Worm (Caenorhabditis elegans): Measurements from ENCODE around the gene C23H5.11.

Gene C23H5.11

ce11 chrIV:2053591-2053990 is 46.1 kb downstream of the C23H5.11 start (continued):
- TF ChIP-seq skn-1 (tag; optimal IDR thresholded peaks at IDR 0.05) (no peak), nhr-71 (tag; optimal IDR thresholded peaks at IDR 0.05) (peak; percentile 63), pag-3 (tag; optimal IDR thresholded peaks at IDR 0.05; ENCODE audit: borderline replicate concordance, insufficient read depth) (no peak), mdl-1 (tag; optimal IDR thresholded peaks at IDR 0.05) (no peak), snpc-4 (tag; optimal IDR thresholded peaks at IDR 0.05) (no peak), mep-1 (tag; optimal IDR thresholded peaks at IDR 0.05) (peak; percentile 25), nhr-47 (tag; optimal IDR thresholded peaks at IDR 0.05) (peak; percentile 47), ets-5 (GFP tag; IDR thresholded peaks at IDR 0.05) (no peak), snu-23 (GFP tag; optimal IDR thresholded peaks at IDR 0.05) (peak; percentile 32), ces-1 (GFP tag; optimal IDR thresholded peaks at IDR 0.05) (peak; percentile 60), ztf-11 (tag; optimal IDR thresholded peaks at IDR 0.05) (no peak), nhr-12 (tag; optimal IDR thresholded peaks at IDR 0.05) (no peak), C04F5.9 (tag; optimal IDR thresholded peaks at IDR 0.05) (no peak), vab-15 (tag; optimal IDR thresholded peaks at IDR 0.05) (no peak), sup-37 (GFP tag; optimal IDR thresholded peaks at IDR 0.05) (no peak), nhr-19 (GFP tag; conservative IDR thresholded peaks at IDR 0.05) (peak; percentile 18; the same call in 1 of the 2 replicates), dsc-1 (tag; optimal IDR thresholded peaks at IDR 0.05) (no peak), nhr-90 (tag; optimal IDR thresholded peaks at IDR 0.05; ENCODE audit: poor library complexity) (no peak), fkh-10 (GFP tag; optimal IDR thresholded peaks at IDR 0.05) (peak; percentile 89), unc-30 (tag; optimal IDR thresholded peaks at IDR 0.05) (no peak), fos-1 (tag; optimal IDR thresholded peaks at IDR 0.05) (no peak), egl-27 (tag; optimal IDR thresholded peaks at IDR 0.05) (no peak), elt-3 (tag; optimal IDR thresholded peaks at IDR 0.05) (no peak), swsn-7 (tag; optimal IDR thresholded peaks at IDR 0.05) (peak; percentile 38), rnt-1 (tag; optimal IDR thresholded peaks at IDR 0.05) (peak; percentile 55), aly-2 (tag; optimal IDR thresholded peaks at IDR 0.05) (no peak), nhr-20 (tag; optimal IDR thresholded peaks at IDR 0.05) (no peak), ceh-90 (tag; optimal IDR thresholded peaks at IDR 0.05) (no peak), nhr-77 (tag; optimal IDR thresholded peaks at IDR 0.05) (no peak), irx-1 (tag; optimal IDR thresholded peaks at IDR 0.05) (no peak), dpl-1 (GFP tag; optimal IDR thresholded peaks at IDR 0.05) (no peak), mab-9 (GFP tag; IDR thresholded peaks at IDR 0.05) (0 out of 2 replicates have a peak, but pooled peaks have one; percentile 44), nhr-11 (tag; optimal IDR thresholded peaks at IDR 0.05) (no peak)

ce11 chrIV:2052337-2052736 is 47.3 kb downstream of the C23H5.11 start:
- no peak for TF ChIP-seq aha-1 (tag; optimal IDR thresholded peaks at IDR 0.05)
- TF ChIP-seq mef-2 (tag; optimal IDR thresholded peaks at IDR 0.05), result no peak
- no peak for TF ChIP-seq Y116A8C.19 (tag; optimal IDR thresholded peaks at IDR 0.05; ENCODE audit: borderline replicate concordance)
- no peak for TF ChIP-seq pag-3 (tag; optimal IDR thresholded peaks at IDR 0.05; ENCODE audit: borderline replicate concordance, insufficient read depth)
- TF ChIP-seq nhr-90 (tag; optimal IDR thresholded peaks at IDR 0.05; ENCODE audit: poor library complexity), result no peak
- no peak for TF ChIP-seq C34B4.2 (tag; optimal IDR thresholded peaks at IDR 0.05)
- TF ChIP-seq elt-2 (tag; optimal IDR thresholded peaks at IDR 0.05), result no peak
- no peak for TF ChIP-seq hlh-17 (GFP tag; optimal IDR thresholded peaks at IDR 0.05; ENCODE audit: borderline replicate concordance)
- no peak for TF ChIP-seq unc-30 (tag; optimal IDR thresholded peaks at IDR 0.05)
- no peak for TF ChIP-seq nhr-237 (tag; optimal IDR thresholded peaks at IDR 0.05)
- TF ChIP-seq ztf-4 (tag; optimal IDR thresholded peaks at IDR 0.05), result no peak
- TF ChIP-seq hlh-4 (tag; optimal IDR thresholded peaks at IDR 0.05), result no peak
- no peak for TF ChIP-seq lin-35 (GFP tag; optimal IDR thresholded peaks at IDR 0.05)
- TF ChIP-seq C16A3.4 (tag; optimal IDR thresholded peaks at IDR 0.05), result no peak
- no peak for TF ChIP-seq ceh-82 (tag; optimal IDR thresholded peaks at IDR 0.05)
- no peak for TF ChIP-seq lir-3 (tag; optimal IDR thresholded peaks at IDR 0.05; ENCODE audit: poor library complexity)
- TF ChIP-seq efl-3 (GFP tag; optimal IDR thresholded peaks at IDR 0.05), result no peak
- peak in 1 of 2 experiments; percentile 11 for TF ChIP-seq efl-1 (optimal IDR thresholded peaks at IDR 0.05)
- peak in 1 of 2 experiments; percentile 92 for TF ChIP-seq efl-1 (GFP tag; optimal IDR thresholded peaks at IDR 0.05 in 1 of 2)
- no peak for TF ChIP-seq lin-15B (tag; optimal IDR thresholded peaks at IDR 0.05)
- TF ChIP-seq nhr-47 (tag; optimal IDR thresholded peaks at IDR 0.05), result peak; percentile 61
- peak; percentile 65 for TF ChIP-seq nhr-71 (tag; optimal IDR thresholded peaks at IDR 0.05)
- no peak for TF ChIP-seq nhr-12 (tag; optimal IDR thresholded peaks at IDR 0.05)
- TF ChIP-seq nhr-84 (tag; optimal IDR thresholded peaks at IDR 0.05), result no peak
- no peak for TF ChIP-seq nhr-85 (tag)
- TF ChIP-seq nhr-28 (tag; optimal IDR thresholded peaks at IDR 0.05), result no peak
- no peak for TF ChIP-seq nhr-11 (tag; optimal IDR thresholded peaks at IDR 0.05)

Measured in whole organism, L1 larva.